Worm (Caenorhabditis elegans) whole organism, early embryonic: ENCODE data around the gene Y39A1C.1.

ENCODE experiments used
- ama-1 ChIP-seq: fragments of 150-350 bp; optimal IDR thresholded peaks from 2 replicates; lab custom pipeline; 2014
- ceh-13 ChIP-seq: fragments of 200-800 bp; sonication (Bioruptor generic); optimal IDR thresholded peaks from 2 replicates; lab custom pipeline; 2018; ENCODE audit warnings: mild to moderate bottlenecking, missing genetic modification characterization, missing compliant biosample characterization
- flt-1 ChIP-seq: fragments of 200-800 bp; sonication (Bioruptor generic); IDR thresholded peaks from 2 replicates; pipeline ENCODE4 v1.3.6; 2022; ENCODE audit warnings: missing genetic modification characterization, missing compliant biosample characterization
- pes-1 ChIP-seq: fragments of 200-800 bp; sonication (Bioruptor generic); IDR thresholded peaks from 2 replicates; pipeline ENCODE4 v1.3.6; 2022; ENCODE audit warnings: missing genetic modification reagents, missing genetic modification characterization, missing compliant biosample characterization

- no peak for TF ChIP-seq ceh-13 (GFP tag; lab: Kevin White, UChicago)
- TF ChIP-seq pes-1 (GFP tag; lab: Robert Waterston, UW) = no peak
- TF ChIP-seq ama-1 = no peak
- TF ChIP-seq flt-1 (GFP tag; lab: Robert Waterston, UW) = no peak
Observed at ce11 chrIII:10819778-10820177, 35.5 kb upstream of the Y39A1C.1 start.
